Worm (Caenorhabditis elegans): ENCODE data around the gene W08E12.8.

DNA sequence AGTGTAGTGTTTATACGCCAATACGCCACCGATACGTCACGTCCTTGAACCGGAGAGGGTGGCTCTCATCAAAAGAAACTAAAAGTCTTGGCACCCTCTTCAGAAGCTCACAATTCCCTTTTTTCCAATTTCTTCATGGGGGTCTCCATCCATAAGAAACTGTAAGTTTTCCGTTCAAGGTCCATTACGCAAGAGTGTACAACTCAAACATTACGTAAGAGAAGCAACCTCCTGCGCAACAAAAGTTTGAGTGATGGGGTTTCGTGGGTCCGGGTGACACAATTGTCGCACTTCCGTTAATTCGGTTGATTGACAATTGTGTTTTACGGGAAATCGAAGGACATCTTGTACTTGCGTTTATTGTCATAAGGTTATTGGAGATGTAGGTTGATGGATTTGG lies 13.3 kb upstream of the W08E12.8 start:
- TF ChIP-seq nhr-11 (tag; optimal IDR thresholded peaks at IDR 0.05) (no peak), nhr-23 (tag; optimal IDR thresholded peaks at IDR 0.05) (no peak), nhr-12 (tag; optimal IDR thresholded peaks at IDR 0.05) (no peak)

Measured in whole organism, L2 larva.